Fruit fly (Drosophila melanogaster): ENCODE measurements around the gene uif.

DNA sequence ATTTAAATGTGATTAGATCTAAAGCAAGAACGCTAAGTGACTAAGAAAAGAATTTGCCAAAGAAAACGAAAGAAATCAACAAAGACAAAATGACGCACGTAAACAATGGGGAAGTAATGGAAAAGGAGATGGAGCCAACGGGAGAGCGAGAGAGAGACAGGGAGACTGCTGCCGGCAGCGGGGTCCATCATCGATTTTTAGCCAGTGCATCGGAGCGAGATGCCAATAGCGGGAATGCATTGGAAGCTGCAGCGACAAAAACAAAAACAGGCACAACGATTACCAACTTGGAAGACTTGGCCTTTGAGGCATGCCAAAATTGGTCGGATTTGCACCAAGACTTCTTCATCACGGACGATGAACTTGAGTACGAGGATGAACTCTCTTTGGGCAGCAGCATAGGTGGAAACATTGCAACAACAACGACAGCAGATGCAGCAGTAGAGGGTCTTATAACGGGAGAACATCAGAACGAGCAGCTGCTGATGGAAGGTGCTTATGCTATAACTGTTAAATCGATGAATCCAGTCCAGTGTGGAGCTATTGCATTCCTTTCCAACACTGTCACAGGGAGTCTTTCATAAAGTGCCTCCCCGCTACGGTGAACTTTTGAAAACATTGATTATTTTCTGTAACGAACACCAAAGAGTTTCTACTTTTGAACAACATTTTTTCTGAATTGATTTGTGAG, 40.5 kb upstream of the uif start:
- TF ChIP-seq psq (optimal IDR thresholded peaks at IDR 0.05) (no peak), CG8478 (optimal IDR thresholded peaks at IDR 0.05) (no peak)
